Fruit fly (Drosophila melanogaster) whole organism, embryonic: ENCODE results near the gene Ndfip.
A peak's percentile ranks its signal among the peaks of the same experiment; 100 is the strongest.

Experiments used
- Atf3 ChIP-seq: fragments of 200-800 bp; sonication (Bioruptor generic); optimal IDR thresholded peaks from 3 replicates; lab custom pipeline; 2016; ENCODE audit warnings: missing biosample characterization, missing genetic modification characterization
- Awh ChIP-seq: fragments of 200-800 bp; sonication (Bioruptor generic); IDR thresholded peaks from 2 replicates; pipeline ENCODE4, ENCODE4 v1.3.6; 2022; ENCODE audit warnings: missing biosample characterization, missing genetic modification characterization
- Bdp1 ChIP-seq: fragments of 200-800 bp; sonication (Bioruptor generic); optimal IDR thresholded peaks from 3 replicates; lab custom pipeline; 2016; ENCODE audit warnings: missing biosample characterization, missing genetic modification characterization
- Bgb ChIP-seq: fragments of 200-800 bp; sonication (Bioruptor generic); IDR thresholded peaks from 2 replicates; pipeline ENCODE4 v1.3.6; 2022; ENCODE audit warnings: missing biosample characterization, missing genetic modification characterization; ENCODE audit not compliant: partially characterized antibody
- CG10147 ChIP-seq: fragments of 200-800 bp; sonication (Bioruptor generic); optimal IDR thresholded peaks from 2 replicates; lab custom pipeline; 2019; ENCODE audit warnings: missing biosample characterization, mild to moderate bottlenecking, missing genetic modification characterization, moderate library complexity
- CG10543 ChIP-seq: fragments of 200-800 bp; sonication (Bioruptor generic); optimal IDR thresholded peaks from 3 replicates; lab custom pipeline; 2017; ENCODE audit warnings: missing biosample characterization, mild to moderate bottlenecking, missing genetic modification characterization, moderate library complexity
- CG11723 ChIP-seq: fragments of 200-800 bp; sonication (Bioruptor generic); optimal IDR thresholded peaks from 2 replicates; lab custom pipeline; 2017; ENCODE audit warnings: missing biosample characterization, mild to moderate bottlenecking, missing genetic modification characterization
- CG14860 ChIP-seq: fragments of 200-800 bp; sonication (Bioruptor generic); IDR thresholded peaks from 3 replicates; pipeline ENCODE4 v1.3.6; 2022; ENCODE audit warnings: missing biosample characterization, missing genetic modification characterization; ENCODE audit not compliant: partially characterized antibody
- CG16815 ChIP-seq: fragments of 200-800 bp; sonication (Bioruptor generic); optimal IDR thresholded peaks from 3 replicates; lab custom pipeline; 2017; ENCODE audit warnings: missing biosample characterization, mild to moderate bottlenecking, missing genetic modification characterization
- CG17385 ChIP-seq: fragments of 200-800 bp; sonication (Bioruptor generic); optimal IDR thresholded peaks from 3 replicates; lab custom pipeline; 2018; ENCODE audit warnings: missing biosample characterization, mild to moderate bottlenecking, missing genetic modification characterization
- CG2199 ChIP-seq: fragments of 200-800 bp; sonication (Bioruptor generic); IDR thresholded peaks from 3 replicates; pipeline ENCODE4 v1.3.6; 2022; ENCODE audit warnings: missing biosample characterization, missing genetic modification characterization
- CG31388 ChIP-seq: fragments of 200-800 bp; sonication (Bioruptor generic); optimal IDR thresholded peaks from 2 replicates; lab custom pipeline; 2016; ENCODE audit warnings: missing biosample characterization, missing genetic modification characterization
- CG32772 ChIP-seq: fragments of 200-800 bp; sonication (Bioruptor generic); IDR thresholded peaks from 2 replicates; pipeline ENCODE4 v1.3.6; 2022; ENCODE audit warnings: missing biosample characterization, missing genetic modification characterization
- CG4282 ChIP-seq: fragments of 200-800 bp; sonication (Bioruptor generic); optimal IDR thresholded peaks from 2 replicates; lab custom pipeline; 2016; ENCODE audit warnings: missing biosample characterization, missing genetic modification characterization
- CG4328 ChIP-seq: fragments of 200-800 bp; sonication (Bioruptor generic); optimal IDR thresholded peaks from 3 replicates; lab custom pipeline; 2017; ENCODE audit warnings: missing biosample characterization, missing genetic modification reagents, missing genetic modification characterization
- CG6765 ChIP-seq: fragments of 200-800 bp; sonication (Bioruptor generic); optimal IDR thresholded peaks from 3 replicates; lab custom pipeline; 2017; ENCODE audit warnings: missing biosample characterization, mild to moderate bottlenecking, missing genetic modification characterization
- CG7556 ChIP-seq: fragments of 200-800 bp; sonication (Bioruptor generic); optimal IDR thresholded peaks from 2 replicates; lab custom pipeline; 2017; ENCODE audit warnings: missing biosample characterization, mild to moderate bottlenecking, missing genetic modification characterization
- CG7963 ChIP-seq: fragments of 200-800 bp; sonication (Bioruptor generic); IDR thresholded peaks from 3 replicates; pipeline ENCODE4 v1.3.6; 2022; ENCODE audit warnings: missing biosample characterization, missing genetic modification characterization; ENCODE audit not compliant: partially characterized antibody
- CG9797 ChIP-seq: fragments of 200-800 bp; sonication (Bioruptor generic); optimal IDR thresholded peaks from 3 replicates; lab custom pipeline; 2018; ENCODE audit warnings: missing biosample characterization, mild to moderate bottlenecking, missing genetic modification characterization
- CTCF ChIP-seq: fragments of 200-800 bp; sonication (Bioruptor generic); optimal IDR thresholded peaks from 2 replicates; lab custom pipeline; 2017; ENCODE audit warnings: missing biosample characterization, mild to moderate bottlenecking, missing genetic modification characterization, moderate library complexity
- Fer2 ChIP-seq: fragments of 200-800 bp; sonication (Bioruptor generic); optimal IDR thresholded peaks from 2 replicates; lab custom pipeline; 2018; ENCODE audit warnings: missing biosample characterization, mild to moderate bottlenecking, missing genetic modification characterization, moderate library complexity
- MBD-R2 ChIP-seq: fragments of 200-800 bp; sonication (Bioruptor generic); IDR thresholded peaks from 2 replicates; pipeline ENCODE4 v1.3.6; 2022; ENCODE audit warnings: missing biosample characterization, missing genetic modification characterization
- Max ChIP-seq: fragments of 200-800 bp; sonication (Bioruptor generic); optimal IDR thresholded peaks from 2 replicates; lab custom pipeline; 2016; ENCODE audit warnings: missing biosample characterization, mild to moderate bottlenecking, missing genetic modification characterization
- Oli ChIP-seq: fragments of 200-800 bp; sonication (Bioruptor generic); optimal IDR thresholded peaks from 2 replicates; lab custom pipeline; 2018; ENCODE audit warnings: missing biosample characterization, mild to moderate bottlenecking, missing genetic modification characterization, moderate library complexity
- Opbp ChIP-seq: fragments of 200-800 bp; sonication (Bioruptor generic); IDR thresholded peaks from 3 replicates; pipeline ENCODE4 v1.3.6; 2022; ENCODE audit warnings: missing biosample characterization, missing genetic modification characterization; ENCODE audit not compliant: partially characterized antibody
- Ravus ChIP-seq: fragments of 200-800 bp; sonication (Bioruptor generic); IDR thresholded peaks from 2 replicates; pipeline ENCODE4 v1.3.6; 2022; ENCODE audit warnings: missing biosample characterization, missing genetic modification characterization
- Sin3A ChIP-seq: fragments of >200 bp; optimal IDR thresholded peaks from 2 replicates; lab custom pipeline; 2018
- Stat92E ChIP-seq, 3 experiments: fragments of >200 bp in 2 of 3; fragments of 200-800 bp in 1 of 3; sonication (Bioruptor generic) in 1 of 3; optimal IDR thresholded peaks; 2 replicates each; lab custom pipeline; 2017 to 2019; ENCODE audit warnings: missing biosample characterization in 3 of 3, missing genetic modification characterization in 3 of 3, mild to moderate bottlenecking in 1 of 3, moderate library complexity in 1 of 3
- al ChIP-seq: fragments of 200-800 bp; sonication (Bioruptor generic); IDR thresholded peaks from 2 replicates; pipeline ENCODE4 v1.3.6; 2022; ENCODE audit warnings: missing biosample characterization, missing genetic modification characterization
- ase ChIP-seq: fragments of 200-800 bp; sonication (Bioruptor generic); IDR thresholded peaks from 3 replicates; pipeline ENCODE4 v1.3.6; 2022; ENCODE audit warnings: missing biosample characterization, missing genetic modification characterization
- caup ChIP-seq: fragments of 200-800 bp; sonication (Bioruptor generic); optimal IDR thresholded peaks from 3 replicates; lab custom pipeline; 2017; ENCODE audit warnings: missing biosample characterization, mild to moderate bottlenecking, missing genetic modification characterization, moderate library complexity; ENCODE audit not compliant: severe bottlenecking
- ci ChIP-seq: fragments of 200-800 bp; sonication (Bioruptor generic); IDR thresholded peaks from 3 replicates; pipeline ENCODE4 v1.3.6; 2022; ENCODE audit warnings: missing biosample characterization, missing genetic modification characterization
- corto ChIP-seq: fragments of 200-800 bp; sonication (Bioruptor generic); optimal IDR thresholded peaks from 2 replicates; lab custom pipeline; 2016; ENCODE audit warnings: missing biosample characterization, mild to moderate bottlenecking, missing genetic modification characterization, moderate library complexity
- croc ChIP-seq: fragments of 200-800 bp; sonication (Bioruptor generic); conservative IDR thresholded peaks from 3 replicates; pipeline ENCODE4 v1.3.6; 2022; ENCODE audit warnings: missing biosample characterization, missing genetic modification characterization
- eve ChIP-seq, 2 experiments: fragments of >200 bp; optimal IDR thresholded peaks; 2 replicates each; lab custom pipeline; 2017; ENCODE audit warnings: missing biosample characterization in 2 of 2, missing genetic modification characterization in 2 of 2
- eyg ChIP-seq: fragments of 200-800 bp; sonication (Bioruptor generic); optimal IDR thresholded peaks from 3 replicates; lab custom pipeline; 2016; ENCODE audit warnings: missing biosample characterization, missing genetic modification characterization
- gcm2 ChIP-seq: fragments of 200-800 bp; sonication (Bioruptor generic); optimal IDR thresholded peaks from 2 replicates; lab custom pipeline; 2016; ENCODE audit warnings: missing biosample characterization, missing genetic modification characterization
- ind ChIP-seq: fragments of 200-800 bp; sonication (Bioruptor generic); optimal IDR thresholded peaks from 3 replicates; lab custom pipeline; 2016; ENCODE audit warnings: missing biosample characterization, missing genetic modification characterization
- jigr1 ChIP-seq: fragments of 200-800 bp; sonication (Bioruptor generic); IDR thresholded peaks from 3 replicates; pipeline ENCODE4 v1.3.6; 2022; ENCODE audit warnings: missing biosample characterization, missing genetic modification characterization
- nau ChIP-seq: fragments of 200-800 bp; sonication (Bioruptor generic); optimal IDR thresholded peaks from 3 replicates; lab custom pipeline; 2017; ENCODE audit warnings: missing biosample characterization, mild to moderate bottlenecking, missing genetic modification characterization, missing genetic modification reagents
- nerfin-1 ChIP-seq: fragments of 200-800 bp; sonication (Bioruptor generic); optimal IDR thresholded peaks from 3 replicates; lab custom pipeline; 2019; ENCODE audit warnings: missing biosample characterization, mild to moderate bottlenecking, missing genetic modification characterization, moderate library complexity
- oc ChIP-seq: fragments of 200-800 bp; sonication (Bioruptor generic); optimal IDR thresholded peaks from 2 replicates; lab custom pipeline; 2018; ENCODE audit warnings: missing biosample characterization, mild to moderate bottlenecking, missing genetic modification characterization, moderate library complexity
- phol ChIP-seq: fragments of 200-800 bp; sonication (Bioruptor generic); optimal IDR thresholded peaks from 3 replicates; lab custom pipeline; 2018; ENCODE audit warnings: missing biosample characterization, mild to moderate bottlenecking, missing genetic modification characterization, moderate library complexity
- prd ChIP-seq, 3 experiments: fragments of >200 bp in 2 of 3; fragments of 200-800 bp in 1 of 3; sonication (Bioruptor generic) in 1 of 3; optimal IDR thresholded peaks in 2 of 3; IDR thresholded peaks in 1 of 3; 2 replicates in 2 of 3; 3 replicates in 1 of 3; pipeline versions ENCODE4 v1.3.6 to Lab custom; 2017 to 2022; ENCODE audit warnings: missing biosample characterization in 1 of 3, missing genetic modification characterization in 1 of 3
- repo ChIP-seq: fragments of 200-800 bp; sonication (Bioruptor generic); optimal IDR thresholded peaks from 2 replicates; lab custom pipeline; 2016; ENCODE audit warnings: missing biosample characterization, missing genetic modification characterization
- tx ChIP-seq: fragments of 200-800 bp; sonication (Bioruptor generic); optimal IDR thresholded peaks from 2 replicates; lab custom pipeline; 2016; ENCODE audit warnings: missing biosample characterization, missing genetic modification characterization
- vnd ChIP-seq: fragments of 200-800 bp; sonication (Bioruptor generic); IDR thresholded peaks from 3 replicates; pipeline ENCODE4 v1.3.6; 2022; ENCODE audit warnings: missing biosample characterization, missing genetic modification characterization; ENCODE audit not compliant: partially characterized antibody
- z ChIP-seq: fragments of 200-800 bp; sonication (Bioruptor generic); IDR thresholded peaks from 3 replicates; pipeline ENCODE4 v1.3.6; 2022; ENCODE audit warnings: missing biosample characterization, missing genetic modification characterization
- zen ChIP-seq: fragments of 200-800 bp; sonication (Bioruptor generic); optimal IDR thresholded peaks from 3 replicates; lab custom pipeline; 2018; ENCODE audit warnings: missing biosample characterization, mild to moderate bottlenecking, missing genetic modification characterization, moderate library complexity

Gene Ndfip

DNA sequence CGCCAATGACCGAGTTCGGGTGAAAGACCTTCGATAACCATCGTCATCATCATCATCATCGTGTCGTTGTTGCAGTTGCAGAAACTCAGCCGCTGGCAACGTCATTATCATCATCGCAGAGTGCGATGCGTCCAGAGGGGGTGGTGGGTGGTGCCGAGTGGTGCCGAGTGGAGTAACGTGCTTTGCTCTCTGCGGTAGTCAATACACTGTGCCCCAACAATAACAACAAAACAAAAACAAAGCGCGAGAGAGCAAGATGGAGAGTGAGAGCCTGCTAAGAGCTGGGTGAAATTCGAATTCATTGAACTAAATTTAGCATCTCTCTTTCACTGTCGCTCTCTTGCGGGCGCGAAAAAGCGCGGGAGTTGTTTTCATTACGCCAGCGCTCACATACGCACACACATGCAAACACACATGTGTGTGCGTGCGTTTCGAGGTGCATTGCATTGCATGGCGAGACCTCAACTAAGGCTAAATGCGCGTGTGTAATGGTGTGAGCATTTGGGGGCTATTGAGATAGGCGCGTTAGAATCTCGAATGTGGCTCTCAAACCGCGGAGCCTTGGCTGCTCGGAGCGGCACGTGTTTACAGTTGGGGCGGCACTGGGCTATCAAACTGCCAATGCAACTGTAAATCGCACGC, 42.1 kb downstream of the Ndfip start (continued):
- peak; percentile 89 for TF ChIP-seq z (GFP tag; lab: Robert Waterston, UW)
- no peak for TF ChIP-seq gcm2
- no peak for TF ChIP-seq repo (GFP tag; lab: Kevin White, UChicago)
- TF ChIP-seq CG4328, result no peak
- TF ChIP-seq CG16815 (GFP tag; lab: Kevin White, UChicago), result no peak
- no peak for TF ChIP-seq eyg (GFP tag; lab: Kevin White, UChicago)
- no peak for TF ChIP-seq CG31388 (GFP tag; lab: Kevin White, UChicago)
- no peak for TF ChIP-seq ind (GFP tag; lab: Kevin White, UChicago)
- TF ChIP-seq nerfin-1 (tag; lab: Kevin White, UChicago), result no peak
- TF ChIP-seq Max, result peak; percentile 50
- no peak for TF ChIP-seq croc (GFP tag; lab: Robert Waterston, UW)
- TF ChIP-seq CG10147 (GFP tag; lab: Kevin White, UChicago), result no peak
- TF ChIP-seq CG6765 (GFP tag; lab: Kevin White, UChicago), result no peak
- no peak for TF ChIP-seq Sin3A (lab: Kevin White, UChicago)
- TF ChIP-seq Bdp1 (GFP tag; lab: Kevin White, UChicago), result no peak
- peak; percentile 37; the same call in 1 of the 2 replicates for TF ChIP-seq Bgb (GFP tag; lab: Robert Waterston, UW)
- no peak for TF ChIP-seq CTCF (GFP tag; lab: Kevin White, UChicago)
- no peak for TF ChIP-seq Stat92E (GFP tag; optimal IDR thresholded peaks at IDR 0.05; lab: Kevin White, UChicago)
- TF ChIP-seq ase (GFP tag; lab: Robert Waterston, UW), result 0 out of 3 replicates have a peak, but pooled peaks have one; percentile 7
- no peak for TF ChIP-seq al (GFP tag; lab: Robert Waterston, UW)
- TF ChIP-seq eve (GFP tag; optimal IDR thresholded peaks at IDR 0.05; lab: Kevin White, UChicago), result no peak
- no peak for TF ChIP-seq Oli (tag; lab: Kevin White, UChicago)
- no peak for TF ChIP-seq CG7556 (GFP tag; lab: Kevin White, UChicago)
- no peak for TF ChIP-seq MBD-R2 (GFP tag; lab: Robert Waterston, UW)
- TF ChIP-seq Ravus (GFP tag; lab: Robert Waterston, UW), result no peak
- TF ChIP-seq Fer2 (tag; lab: Kevin White, UChicago), result no peak
- no peak for TF ChIP-seq Awh (GFP tag; lab: Robert Waterston, UW)
- TF ChIP-seq prd (optimal IDR thresholded peaks at IDR 0.05; lab: Kevin White, UChicago), result no peak
- TF ChIP-seq prd (GFP tag; IDR thresholded peaks at IDR 0.05; lab: Robert Waterston, UW), result 0 out of 3 replicates have a peak, but pooled peaks have one; percentile 21
- no peak for TF ChIP-seq CG9797
- peak; percentile 55; the same call in 1 of the 3 replicates for TF ChIP-seq ci (GFP tag; lab: Robert Waterston, UW)
- TF ChIP-seq CG11723, result no peak
- no peak for TF ChIP-seq tx (GFP tag; lab: Kevin White, UChicago)
- no peak for TF ChIP-seq CG17385 (GFP tag; lab: Kevin White, UChicago)
- 0 out of 3 replicates have a peak, but pooled peaks have one; percentile 30 for TF ChIP-seq vnd (GFP tag; lab: Robert Waterston, UW)
- no peak for TF ChIP-seq jigr1 (GFP tag; lab: Robert Waterston, UW)
- no peak for TF ChIP-seq oc
- no peak for TF ChIP-seq CG4282 (GFP tag; lab: Kevin White, UChicago)
- peak; percentile 32; the same call in 1 of the 3 replicates for TF ChIP-seq CG7963 (GFP tag; lab: Robert Waterston, UW)
- no peak for TF ChIP-seq CG32772 (GFP tag; lab: Robert Waterston, UW)
- TF ChIP-seq caup (GFP tag; lab: Kevin White, UChicago), result no peak
- TF ChIP-seq phol (tag; lab: Kevin White, UChicago), result no peak
- 0 out of 3 replicates have a peak, but pooled peaks have one; percentile 30 for TF ChIP-seq CG14860
- TF ChIP-seq Atf3 (GFP tag; lab: Kevin White, UChicago), result no peak
- TF ChIP-seq CG2199 (GFP tag; lab: Robert Waterston, UW), result peak; percentile 73; the same call in 1 of the 3 replicates
- TF ChIP-seq zen, result no peak
- no peak for TF ChIP-seq CG10543 (GFP tag; lab: Kevin White, UChicago)
- TF ChIP-seq corto (GFP tag; lab: Kevin White, UChicago), result peak; percentile 29
- TF ChIP-seq Opbp, result peak; percentile 57; the same call in 1 of the 3 replicates
- TF ChIP-seq nau, result no peak
